Fruit fly (Drosophila melanogaster): ENCODE data around the gene CG13085.

dm6 chr2L:19455209-19455608, 31.4 kb downstream of the CG13085 start:
- no peak for TF ChIP-seq pan (optimal IDR thresholded peaks at IDR 0.05)
- no peak for TF ChIP-seq psq (optimal IDR thresholded peaks at IDR 0.05)
- no peak for TF ChIP-seq usp (GFP tag; optimal IDR thresholded peaks at IDR 0.05)
- TF ChIP-seq EcR (GFP tag; optimal IDR thresholded peaks at IDR 0.05), result no peak
- no peak for TF ChIP-seq Dll (optimal IDR thresholded peaks at IDR 0.05)
- TF ChIP-seq CG8478 (optimal IDR thresholded peaks at IDR 0.05), result no peak

Measured in whole organism.